Worm (Caenorhabditis elegans) whole organism, L4 larva: Measurements from ENCODE around the gene nhr-173.

ENCODE experiments used
- F37D6.2 ChIP-seq: sonication (generic microtip); optimal IDR thresholded peaks from 2 replicates; lab custom pipeline; 2016; ENCODE audit warnings: mild to moderate bottlenecking, missing genetic modification characterization, missing compliant biosample characterization
- F49E8.2 ChIP-seq: sonication (generic microtip); optimal IDR thresholded peaks from 2 replicates; lab custom pipeline; 2016; ENCODE audit warnings: missing compliant biosample characterization, mild to moderate bottlenecking, missing genetic modification characterization, borderline replicate concordance
- T20F7.1 ChIP-seq: fragments of 200-800 bp; sonication (Bioruptor generic); optimal IDR thresholded peaks from 2 replicates; lab custom pipeline; 2018; ENCODE audit warnings: mild to moderate bottlenecking, missing genetic modification characterization, missing compliant biosample characterization
- T26A8.4 ChIP-seq: fragments of 200-800 bp; sonication (Bioruptor generic); IDR thresholded peaks from 2 replicates; pipeline ENCODE4 v1.3.6; 2022; ENCODE audit warnings: missing genetic modification characterization, missing compliant biosample characterization
- Y105C5A.15 ChIP-seq: fragments of 200-800 bp; sonication (Bioruptor generic); IDR thresholded peaks from 2 replicates; pipeline ENCODE4 v1.3.6; 2022; ENCODE audit warnings: missing genetic modification characterization, missing compliant biosample characterization
- Y75B8A.6 ChIP-seq: fragments of 200-800 bp; sonication (Bioruptor generic); IDR thresholded peaks from 2 replicates; pipeline ENCODE4 v1.3.6; 2022; ENCODE audit warnings: missing genetic modification reagents, missing genetic modification characterization, missing compliant biosample characterization
- ZK546.5 ChIP-seq, 2 experiments: sonication (generic microtip); optimal IDR thresholded peaks; 2 replicates each; lab custom pipeline; 2017; ENCODE audit warnings: missing biosample characterization in 2 of 2, missing genetic modification characterization in 2 of 2
- arid-1 ChIP-seq: fragments of 200-800 bp; sonication (Bioruptor generic); conservative IDR thresholded peaks from 2 replicates; pipeline ENCODE4 v1.3.6; 2022; ENCODE audit warnings: missing genetic modification reagents, missing genetic modification characterization, missing compliant biosample characterization
- attf-4 ChIP-seq: sonication (generic microtip); optimal IDR thresholded peaks from 3 replicates; lab custom pipeline; 2017; ENCODE audit warnings: missing biosample characterization, missing genetic modification characterization
- cey-2 ChIP-seq: sonication (generic microtip); optimal IDR thresholded peaks from 3 replicates; lab custom pipeline; 2017; ENCODE audit warnings: missing genetic modification characterization, mild to moderate bottlenecking, missing compliant biosample characterization, antibody characterized with exemption, borderline replicate concordance; ENCODE audit not compliant: insufficient read depth
- ctbp-1 ChIP-seq: fragments of 200-800 bp; sonication (Bioruptor generic); IDR thresholded peaks from 2 replicates; pipeline ENCODE4 v1.3.6; 2022; ENCODE audit warnings: missing genetic modification reagents, missing genetic modification characterization, missing compliant biosample characterization
- daf-19 ChIP-seq: fragments of 200-800 bp; sonication (Bioruptor generic); conservative IDR thresholded peaks from 2 replicates; pipeline ENCODE4 v1.3.6; 2022; ENCODE audit warnings: missing genetic modification characterization, missing compliant biosample characterization
- daf-8 ChIP-seq: fragments of 200-800 bp; sonication (Bioruptor generic); IDR thresholded peaks from 2 replicates; pipeline ENCODE4 v1.3.6; 2022; ENCODE audit warnings: missing genetic modification characterization, missing compliant biosample characterization
- dmd-6 ChIP-seq: fragments of 200-800 bp; sonication (Bioruptor generic); IDR thresholded peaks from 2 replicates; pipeline ENCODE4 v1.3.6; 2022; ENCODE audit warnings: missing genetic modification reagents, missing genetic modification characterization, missing compliant biosample characterization
- dve-1 ChIP-seq: sonication (generic microtip); optimal IDR thresholded peaks from 2 replicates; lab custom pipeline; 2017; ENCODE audit warnings: antibody characterized with exemption, mild to moderate bottlenecking, missing genetic modification characterization, missing compliant biosample characterization; ENCODE audit not compliant: insufficient read depth
- fkh-10 ChIP-seq: fragments of 150-350 bp; optimal IDR thresholded peaks from 2 replicates; lab custom pipeline; 2014; ENCODE audit warnings: missing biosample characterization, missing genetic modification reagents, missing genetic modification characterization
- hlh-11 ChIP-seq: fragments of 200-800 bp; sonication (Bioruptor generic); optimal IDR thresholded peaks from 2 replicates; lab custom pipeline; 2018; ENCODE audit warnings: mild to moderate bottlenecking, missing genetic modification characterization, missing compliant biosample characterization
- hlh-30 ChIP-seq: sonication (generic microtip); optimal IDR thresholded peaks from 2 replicates; lab custom pipeline; 2017; ENCODE audit warnings: antibody characterized with exemption, mild to moderate bottlenecking, missing genetic modification characterization, missing compliant biosample characterization; ENCODE audit not compliant: insufficient read depth
- hmg-1.1 ChIP-seq: fragments of 200-800 bp; sonication (Bioruptor generic); IDR thresholded peaks from 2 replicates; pipeline ENCODE4 v1.3.6; 2022; ENCODE audit warnings: missing genetic modification reagents, missing genetic modification characterization, missing compliant biosample characterization
- lim-7 ChIP-seq: fragments of 200-800 bp; sonication (Bioruptor generic); IDR thresholded peaks from 2 replicates; pipeline ENCODE4 v1.3.6; 2022; ENCODE audit warnings: missing genetic modification characterization, missing compliant biosample characterization
- lin-29 ChIP-seq: fragments of 200-800 bp; sonication (Bioruptor generic); IDR thresholded peaks from 2 replicates; pipeline ENCODE4 v1.3.6; 2022; ENCODE audit warnings: missing genetic modification reagents, missing genetic modification characterization, missing compliant biosample characterization
- lin-38 ChIP-seq: fragments of 200-800 bp; sonication (Bioruptor generic); IDR thresholded peaks from 2 replicates; pipeline ENCODE4 v1.3.6; 2022; ENCODE audit warnings: missing genetic modification reagents, missing genetic modification characterization, missing compliant biosample characterization
- mdl-1 ChIP-seq, 2 experiments: fragments of 150-350 bp in 1 of 2; sonication (generic microtip) in 1 of 2; optimal IDR thresholded peaks; 2 replicates each; lab custom pipeline; 2014 to 2017; ENCODE audit warnings: missing biosample characterization in 2 of 2, missing genetic modification characterization in 2 of 2
- mdt-29 ChIP-seq: fragments of 200-800 bp; sonication (Bioruptor generic); IDR thresholded peaks from 2 replicates; pipeline ENCODE4 v1.3.6; 2022; ENCODE audit warnings: missing genetic modification reagents, missing genetic modification characterization, missing compliant biosample characterization
- mes-2 ChIP-seq: sonication (generic microtip); optimal IDR thresholded peaks from 2 replicates; lab custom pipeline; 2016; ENCODE audit warnings: missing genotype, mild to moderate bottlenecking, missing genetic modification characterization, missing compliant biosample characterization; ENCODE audit not compliant: poor library complexity, severe bottlenecking
- nhr-102 ChIP-seq: sonication (generic microtip); optimal IDR thresholded peaks from 2 replicates; lab custom pipeline; 2016; ENCODE audit warnings: mild to moderate bottlenecking, missing genetic modification characterization, moderate library complexity, missing compliant biosample characterization
- nhr-42 ChIP-seq: fragments of 200-800 bp; sonication (Bioruptor generic); IDR thresholded peaks from 2 replicates; pipeline ENCODE4 v1.3.6; 2022; ENCODE audit warnings: missing genetic modification characterization, missing compliant biosample characterization
- nhr-77 ChIP-seq: fragments of 150-350 bp; optimal IDR thresholded peaks from 2 replicates; lab custom pipeline; 2014; ENCODE audit warnings: missing biosample characterization, missing genetic modification characterization
- pha-4 ChIP-seq, 2 experiments: fragments of 150-350 bp in 1 of 2; fragments of 200-800 bp in 1 of 2; sonication (Bioruptor generic) in 1 of 2; IDR thresholded peaks in 1 of 2; optimal IDR thresholded peaks in 1 of 2; 2 replicates each; pipeline versions ENCODE4 v1.3.6 to Lab custom; 2014 to 2022; ENCODE audit warnings: missing genetic modification characterization in 2 of 2, missing genetic modification reagents in 2 of 2, missing biosample characterization in 1 of 2, missing compliant biosample characterization in 1 of 2
- snpc-4 ChIP-seq: fragments of 150-350 bp; optimal IDR thresholded peaks from 2 replicates; lab custom pipeline; 2014; ENCODE audit warnings: missing biosample characterization, missing genetic modification characterization
- unc-130 ChIP-seq: sonication (generic microtip); optimal IDR thresholded peaks from 2 replicates; lab custom pipeline; 2016; ENCODE audit warnings: missing genetic modification reagents, missing genetic modification characterization, missing compliant biosample characterization
- vab-7 ChIP-seq: fragments of 200-800 bp; sonication (Bioruptor generic); IDR thresholded peaks from 2 replicates; pipeline ENCODE4 v1.3.6; 2022; ENCODE audit warnings: missing genetic modification reagents, missing genetic modification characterization, missing compliant biosample characterization
- zag-1 ChIP-seq: fragments of 150-350 bp; optimal IDR thresholded peaks from 2 replicates; lab custom pipeline; 2014; ENCODE audit warnings: missing biosample characterization, missing genetic modification characterization
- zfp-3 ChIP-seq: fragments of 200-800 bp; sonication (Bioruptor generic); conservative IDR thresholded peaks from 2 replicates; pipeline ENCODE4 v1.3.6; 2022; ENCODE audit warnings: missing genetic modification reagents, missing genetic modification characterization, missing compliant biosample characterization

Gene nhr-173

DNA sequence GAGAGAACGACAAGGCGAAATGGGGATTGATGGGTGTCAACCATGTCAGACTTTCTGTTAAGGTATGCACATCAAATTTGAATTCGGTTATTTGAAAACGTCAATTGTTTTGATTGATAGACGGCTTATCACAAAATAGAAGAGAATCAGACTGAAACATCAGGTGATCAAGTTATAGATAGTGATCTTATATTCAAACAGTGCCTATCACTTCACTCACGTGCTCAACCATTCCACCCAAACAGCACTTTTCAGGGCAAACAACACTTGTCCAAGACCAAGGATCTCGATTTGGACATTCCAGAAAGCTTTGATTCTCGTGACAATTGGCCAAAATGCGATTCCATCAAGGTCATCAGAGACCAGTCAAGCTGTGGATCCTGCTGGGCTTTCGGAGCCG is 47.7 kb upstream of the nhr-173 start (continued):
- TF ChIP-seq snpc-4 (tag; lab: Kevin White, UChicago) (no peak), fkh-10 (GFP tag; lab: Kevin White, UChicago) (no peak), Y105C5A.15 (GFP tag; lab: Robert Waterston, UW) (no peak), ZK546.5 (tag; optimal IDR thresholded peaks at IDR 0.05; lab: Kevin White, UChicago) (no peak), zfp-3 (0 out of 2 replicates have a peak, but pooled peaks have one; percentile 8), hlh-30 (tag; lab: Kevin White, UChicago) (peak; percentile 46), lim-7 (GFP tag; lab: Robert Waterston, UW) (no peak), dve-1 (peak; percentile 75), mdt-29 (GFP tag; lab: Robert Waterston, UW) (peak; percentile 78), arid-1 (GFP tag; lab: Robert Waterston, UW) (no peak), daf-8 (GFP tag; lab: Robert Waterston, UW) (no peak), F49E8.2 (tag; lab: Kevin White, UChicago) (no peak), vab-7 (no peak), nhr-77 (tag; lab: Kevin White, UChicago) (peak; percentile 32), cey-2 (tag; lab: Kevin White, UChicago) (no peak), attf-4 (tag; lab: Kevin White, UChicago) (no peak), mdl-1 (tag; optimal IDR thresholded peaks at IDR 0.05; lab: Kevin White, UChicago) (peak in 1 of 2 experiments; percentile 10), nhr-102 (tag; lab: Kevin White, UChicago) (no peak)

DNA sequence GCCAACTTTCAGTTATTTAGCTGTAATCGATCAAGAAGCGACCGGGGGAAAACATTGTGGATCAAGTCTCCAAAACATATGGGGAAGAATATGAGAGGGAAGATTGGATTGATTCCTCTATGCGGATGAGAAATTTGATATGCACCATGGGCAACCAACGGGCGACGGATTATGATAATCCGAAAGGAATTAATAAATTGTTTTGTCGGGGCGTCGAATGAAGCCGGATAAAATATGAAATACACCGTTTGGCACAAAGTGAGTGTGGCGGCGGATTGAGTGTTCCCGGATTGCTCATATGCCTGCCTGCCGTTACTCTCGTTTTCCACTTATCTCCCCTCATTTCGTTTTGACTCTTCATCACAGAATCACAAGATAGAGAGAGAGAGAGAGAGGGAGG is 46.1 kb upstream of the nhr-173 start:
- no peak for TF ChIP-seq snpc-4 (tag; lab: Kevin White, UChicago)
- peak; percentile 26 for TF ChIP-seq lin-38 (GFP tag; lab: Robert Waterston, UW)
- TF ChIP-seq zag-1 = no peak
- TF ChIP-seq nhr-102 (tag; lab: Kevin White, UChicago) = peak; percentile 42
- TF ChIP-seq hlh-11 (tag; lab: Kevin White, UChicago) = peak; percentile 6
- TF ChIP-seq daf-19 (GFP tag; lab: Robert Waterston, UW) = no peak
- TF ChIP-seq T20F7.1 (GFP tag; lab: Kevin White, UChicago) = peak; percentile 34
- 0 out of 2 replicates have a peak, but pooled peaks have one; percentile 16 for TF ChIP-seq nhr-42 (GFP tag; lab: Robert Waterston, UW)
- no peak for TF ChIP-seq mes-2
- TF ChIP-seq dmd-6 (GFP tag; lab: Robert Waterston, UW) = no peak

ce11 chrX:6609717-6610116 is 45.6 kb upstream of the nhr-173 start, which contains the start of gene C25B8.8:
TSS of gene C25B8.8 (plus strand) at chrX:6610017.
- TF ChIP-seq T20F7.1 (GFP tag; lab: Kevin White, UChicago) (no peak), nhr-77 (tag; lab: Kevin White, UChicago) (no peak), T26A8.4 (GFP tag; lab: Robert Waterston, UW) (no peak), pha-4 (GFP tag; IDR thresholded peaks at IDR 0.05; lab: Robert Waterston, UW) (no peak), pha-4 (tag; optimal IDR thresholded peaks at IDR 0.05; lab: Kevin White, UChicago) (no peak), lin-38 (GFP tag; lab: Robert Waterston, UW) (no peak), lim-7 (GFP tag; lab: Robert Waterston, UW) (no peak), unc-130 (GFP tag; lab: Kevin White, UChicago) (no peak), F37D6.2 (tag; lab: Kevin White, UChicago) (no peak), Y75B8A.6 (GFP tag; lab: Robert Waterston, UW) (no peak), hmg-1.1 (no peak)

ce11 chrX:6613537-6613936 is 41.8 kb upstream of the nhr-173 start:
- TF ChIP-seq hmg-1.1 (no peak), lin-29 (GFP tag; lab: Robert Waterston, UW) (no peak), ctbp-1 (no peak)
